Worm (Caenorhabditis elegans) whole organism, L4 larva: Measurements from ENCODE around the gene srw-127.
A peak's percentile ranks its signal among the peaks of the same experiment; 100 is the strongest.

Source experiments
- duxl-1 ChIP-seq: sonication (generic microtip); optimal IDR thresholded peaks from 2 replicates; lab custom pipeline; 2016; ENCODE audit warnings: mild to moderate bottlenecking, missing genetic modification characterization, moderate library complexity, missing compliant biosample characterization; ENCODE audit not compliant: poor library complexity
- lin-38 ChIP-seq: fragments of 200-800 bp; sonication (Bioruptor generic); IDR thresholded peaks from 2 replicates; pipeline ENCODE4 v1.3.6; 2022; ENCODE audit warnings: missing genetic modification reagents, missing genetic modification characterization, missing compliant biosample characterization

srw-127 gene

DNA sequence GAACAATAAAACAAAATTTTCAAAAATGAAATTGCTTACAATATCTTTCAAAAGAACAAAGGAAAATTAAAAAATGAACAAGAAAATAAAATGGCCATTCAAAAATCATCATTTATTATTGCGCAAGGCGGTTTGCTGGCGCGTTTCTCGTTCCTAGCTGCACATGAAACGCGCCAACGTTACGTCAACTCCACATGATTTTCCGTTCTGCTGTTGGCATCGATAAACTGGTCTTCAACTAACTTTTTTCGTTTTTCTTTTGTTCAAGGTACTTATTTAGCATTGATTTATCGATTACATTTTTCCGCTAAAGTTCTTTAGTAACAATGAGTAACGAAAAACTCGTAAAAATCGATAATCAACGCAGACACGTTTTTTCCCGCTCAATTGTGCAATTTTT is 47.7 kb downstream of the srw-127 start, which contains the start of the genes Y57E12AL.6 and Y57E12AL.1 (continued):
- TF ChIP-seq duxl-1 (tag; lab: Kevin White, UChicago), result peak; percentile 60

DNA sequence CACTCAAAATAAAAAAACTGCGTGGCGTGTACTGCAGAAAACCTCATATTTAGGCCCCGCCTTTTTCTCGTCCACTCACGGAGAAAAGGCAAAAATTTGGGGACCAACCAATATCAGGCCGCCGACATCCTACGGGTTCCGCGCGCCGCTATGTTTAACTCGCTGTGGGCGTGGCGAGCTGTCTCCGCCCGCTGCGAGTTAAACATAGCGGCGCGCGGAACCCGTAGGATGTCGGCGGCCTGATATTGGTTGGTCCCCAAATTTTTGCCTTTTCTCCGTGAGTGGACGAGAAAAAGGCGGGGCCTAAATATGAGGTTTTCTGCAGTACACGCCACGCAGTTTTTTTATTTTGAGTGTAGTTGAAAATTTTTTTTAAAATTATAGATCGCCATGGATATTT is 50.1 kb downstream of the srw-127 start, which contains the start of gene tmem-258:
tmem-258 (plus strand) TSS at position 385 of the 400 bp plus-strand sequence.
- TF ChIP-seq lin-38 (GFP tag; lab: Robert Waterston, UW), result peak; percentile 31
- TF ChIP-seq, all 104 proteins: peak for 1; not testable (repeated sequence) for 103
